Worm (Caenorhabditis elegans): Measurements from ENCODE around the gene hum-10.

The hum-10 gene

DNA sequence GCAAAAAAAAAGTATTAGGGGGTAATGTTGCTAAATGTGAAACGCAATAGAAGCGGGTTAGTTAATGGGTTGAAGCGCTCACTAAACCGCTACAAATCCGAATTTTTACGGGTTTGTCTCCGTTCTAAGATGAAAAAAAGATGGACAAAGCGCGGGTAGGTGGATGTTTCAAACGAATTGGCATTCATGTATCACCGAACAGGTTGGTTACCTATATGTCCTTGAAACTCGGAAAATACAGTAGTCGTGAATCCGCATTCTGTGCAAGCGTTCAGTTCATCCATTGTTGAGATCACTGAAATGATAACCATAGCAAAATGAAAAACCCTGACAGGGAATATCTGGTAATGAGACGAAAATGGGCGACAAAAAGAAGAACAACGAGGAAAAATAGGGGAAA lies 29.1 kb upstream of the hum-10 start, which contains the start of gene ztf-16:
ztf-16 (minus strand) TSS at position 299 of the 400 bp plus-strand sequence.
- no peak for TF ChIP-seq pha-2 (tag; optimal IDR thresholded peaks at IDR 0.05)

DNA sequence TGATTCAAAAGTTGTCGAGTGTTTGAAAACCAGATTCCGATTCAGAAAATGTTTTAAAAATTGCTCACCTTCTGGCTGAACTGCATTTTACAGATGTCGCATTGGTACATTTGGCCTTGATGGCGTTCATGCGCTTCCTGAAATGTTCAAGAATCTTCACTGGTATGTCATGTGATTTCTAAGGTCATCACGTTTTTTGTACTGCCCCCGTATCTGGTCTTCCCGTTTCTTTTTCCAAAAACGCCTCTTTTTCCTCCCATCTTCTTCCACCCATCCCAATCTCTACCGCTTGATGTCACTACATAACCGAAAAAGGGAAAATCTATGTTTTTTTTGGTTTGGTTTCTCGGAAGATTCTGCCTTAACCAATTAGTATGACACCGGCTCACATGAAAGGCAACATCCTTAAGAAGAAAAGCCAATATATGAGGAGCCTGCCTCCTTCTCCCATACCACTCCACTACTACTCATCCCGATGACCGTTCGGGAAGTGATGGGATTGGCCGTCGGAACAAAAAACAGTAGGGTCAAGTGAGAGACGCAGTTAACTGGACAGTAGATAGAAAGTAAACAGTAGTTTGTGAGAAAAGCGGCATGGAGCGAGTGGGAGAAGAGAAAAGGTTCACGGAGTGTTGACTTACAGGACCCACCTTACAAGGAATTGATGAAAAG lies 27.8 kb upstream of the hum-10 start:
- TF ChIP-seq C08G9.2 (tag; optimal IDR thresholded peaks at IDR 0.05): no peak
- TF ChIP-seq pros-1 (tag; optimal IDR thresholded peaks at IDR 0.05): no peak
- TF ChIP-seq elt-2 (tag; optimal IDR thresholded peaks at IDR 0.05): no peak
- TF ChIP-seq ceh-31 (tag; optimal IDR thresholded peaks at IDR 0.05): no peak
- peak; percentile 59 for TF ChIP-seq hlh-30 (tag; optimal IDR thresholded peaks at IDR 0.05; ENCODE audit: insufficient read depth)
- no peak for TF ChIP-seq ceh-48 (tag; optimal IDR thresholded peaks at IDR 0.05)
- no peak for TF ChIP-seq ceh-30 (tag; optimal IDR thresholded peaks at IDR 0.05)
- no peak for TF ChIP-seq dmd-4 (tag; optimal IDR thresholded peaks at IDR 0.05; ENCODE audit: borderline replicate concordance)
- TF ChIP-seq pag-3 (tag; optimal IDR thresholded peaks at IDR 0.05; ENCODE audit: borderline replicate concordance): no peak
- TF ChIP-seq ztf-16 (tag; optimal IDR thresholded peaks at IDR 0.05): peak; percentile 63
- no peak for TF ChIP-seq ceh-2 (tag; optimal IDR thresholded peaks at IDR 0.05)
- no peak for TF ChIP-seq mec-3 (tag; optimal IDR thresholded peaks at IDR 0.05; ENCODE audit: borderline replicate concordance)
- TF ChIP-seq fkh-10 (GFP tag; optimal IDR thresholded peaks at IDR 0.05): no peak

DNA sequence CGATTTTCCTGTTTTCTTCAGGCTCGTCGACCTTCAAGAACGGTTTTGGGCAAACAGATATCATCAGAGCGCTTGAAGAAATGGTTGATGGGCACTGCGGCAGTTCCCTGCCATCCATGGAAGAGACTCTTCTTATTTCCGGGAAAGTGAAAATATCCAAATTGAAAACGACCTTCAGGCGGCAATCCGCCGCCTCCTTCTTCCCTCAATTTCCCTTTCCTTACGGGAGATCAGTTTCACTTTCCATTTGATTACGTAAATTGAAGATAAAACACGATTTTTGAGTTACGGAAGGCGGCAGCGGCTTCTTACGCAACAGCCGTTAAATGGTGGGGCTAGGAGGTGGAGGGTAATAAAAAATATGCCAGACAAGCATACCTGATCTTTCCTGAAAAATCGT lies 27.1 kb upstream of the hum-10 start:
- no peak for TF ChIP-seq elt-2 (tag; optimal IDR thresholded peaks at IDR 0.05)
- TF ChIP-seq ztf-16 (tag; optimal IDR thresholded peaks at IDR 0.05): peak; percentile 55
- TF ChIP-seq ceh-34 (tag; optimal IDR thresholded peaks at IDR 0.05): no peak
- TF ChIP-seq ref-2 (tag; optimal IDR thresholded peaks at IDR 0.05): peak; percentile 67
- TF ChIP-seq hlh-30 (tag; optimal IDR thresholded peaks at IDR 0.05; ENCODE audit: insufficient read depth): no peak
- TF ChIP-seq unc-42 (tag; optimal IDR thresholded peaks at IDR 0.05): no peak
- TF ChIP-seq C08G9.2 (tag; optimal IDR thresholded peaks at IDR 0.05): no peak
- no peak for TF ChIP-seq ceh-31 (tag; optimal IDR thresholded peaks at IDR 0.05)
- no peak for TF ChIP-seq C38D4.7 (GFP tag; optimal IDR thresholded peaks at IDR 0.05)
- TF ChIP-seq pag-3 (tag; optimal IDR thresholded peaks at IDR 0.05; ENCODE audit: borderline replicate concordance): no peak
- TF ChIP-seq ama-1 (optimal IDR thresholded peaks at IDR 0.05): no peak

DNA sequence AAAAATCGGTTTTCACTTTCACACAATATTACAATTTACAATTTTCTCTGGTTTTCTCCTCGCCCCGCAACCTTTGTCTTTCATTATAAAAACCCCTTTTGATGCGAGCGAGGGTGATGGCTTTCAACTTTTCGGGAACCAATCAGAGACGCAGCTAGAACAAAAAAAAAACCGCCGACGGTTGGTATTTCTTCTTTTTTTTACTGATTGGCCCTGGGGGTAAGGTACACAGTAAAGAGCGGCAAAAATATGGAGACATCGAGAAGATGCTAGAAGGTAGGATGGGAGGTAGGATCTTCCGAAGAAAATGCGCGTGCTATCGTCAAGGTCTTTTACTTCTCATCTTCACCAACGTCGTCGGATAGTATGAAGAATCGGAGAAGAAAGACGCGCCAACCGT lies 26.6 kb upstream of the hum-10 start:
- TF ChIP-seq ceh-30 (tag; optimal IDR thresholded peaks at IDR 0.05): no peak
- TF ChIP-seq nfya-1 (tag; optimal IDR thresholded peaks at IDR 0.05): peak; percentile 26
- TF ChIP-seq lim-6 (tag; optimal IDR thresholded peaks at IDR 0.05): no peak
- no peak for TF ChIP-seq ceh-14 (tag; optimal IDR thresholded peaks at IDR 0.05)
- TF ChIP-seq odd-2 (tag; optimal IDR thresholded peaks at IDR 0.05): no peak
- TF ChIP-seq tbx-2 (tag; optimal IDR thresholded peaks at IDR 0.05): no peak
- TF ChIP-seq nhr-232 (tag; optimal IDR thresholded peaks at IDR 0.05): no peak
- no peak for TF ChIP-seq dmd-4 (tag; optimal IDR thresholded peaks at IDR 0.05; ENCODE audit: borderline replicate concordance)

DNA sequence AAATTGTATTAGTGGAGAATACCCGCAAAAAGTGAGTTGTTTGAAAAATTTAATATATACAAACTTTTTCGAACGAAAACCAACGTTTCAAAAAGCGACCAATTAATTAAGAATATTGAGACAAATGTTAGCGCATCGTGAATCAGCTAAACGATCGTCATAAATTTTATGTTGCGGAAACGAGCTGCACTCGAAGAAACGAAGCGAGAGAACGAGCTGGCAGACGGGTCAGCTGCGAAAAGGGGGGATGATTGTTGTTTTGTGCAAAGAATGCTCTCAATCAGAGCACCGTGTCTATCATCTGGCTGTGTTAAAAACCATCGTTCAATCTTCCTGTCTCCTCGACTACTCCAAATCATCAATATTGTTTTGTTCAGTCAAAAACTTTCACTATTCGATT lies 21.8 kb upstream of the hum-10 start:
- no peak for TF ChIP-seq fkh-6 (tag; optimal IDR thresholded peaks at IDR 0.05)
- no peak for TF ChIP-seq pax-1 (tag; optimal IDR thresholded peaks at IDR 0.05)

DNA sequence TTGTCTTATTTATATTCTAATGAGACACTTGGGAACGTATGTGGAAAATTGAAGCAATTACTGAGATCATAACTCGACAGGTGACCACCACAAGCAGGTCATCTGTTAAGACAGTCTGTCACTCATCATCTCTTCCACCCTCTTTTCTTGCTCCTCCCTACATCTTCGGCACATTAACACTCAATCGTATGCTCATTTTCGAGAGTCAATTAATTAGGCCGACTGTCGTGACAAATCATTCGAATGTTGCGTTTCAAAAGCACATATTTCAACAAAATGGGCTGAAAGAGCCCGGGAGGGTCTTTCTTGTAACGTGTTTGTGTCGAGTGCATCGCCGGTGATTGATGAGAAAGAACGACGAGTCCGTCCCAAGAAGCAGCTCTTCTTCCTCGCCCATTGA lies 20.2 kb upstream of the hum-10 start:
- TF ChIP-seq ztf-16 (tag; optimal IDR thresholded peaks at IDR 0.05): peak; percentile 1
- no peak for TF ChIP-seq Y22D7AL.16 (tag; optimal IDR thresholded peaks at IDR 0.05)
- TF ChIP-seq rnt-1 (tag; optimal IDR thresholded peaks at IDR 0.05): no peak
- no peak for TF ChIP-seq gmeb-2 (tag; optimal IDR thresholded peaks at IDR 0.05)
- TF ChIP-seq unc-55 (GFP tag; optimal IDR thresholded peaks at IDR 0.05): peak; percentile 70

Measured in whole organism, late embryonic.